Fruit fly (Drosophila melanogaster): Measurements from ENCODE around the gene mtd.

DNA sequence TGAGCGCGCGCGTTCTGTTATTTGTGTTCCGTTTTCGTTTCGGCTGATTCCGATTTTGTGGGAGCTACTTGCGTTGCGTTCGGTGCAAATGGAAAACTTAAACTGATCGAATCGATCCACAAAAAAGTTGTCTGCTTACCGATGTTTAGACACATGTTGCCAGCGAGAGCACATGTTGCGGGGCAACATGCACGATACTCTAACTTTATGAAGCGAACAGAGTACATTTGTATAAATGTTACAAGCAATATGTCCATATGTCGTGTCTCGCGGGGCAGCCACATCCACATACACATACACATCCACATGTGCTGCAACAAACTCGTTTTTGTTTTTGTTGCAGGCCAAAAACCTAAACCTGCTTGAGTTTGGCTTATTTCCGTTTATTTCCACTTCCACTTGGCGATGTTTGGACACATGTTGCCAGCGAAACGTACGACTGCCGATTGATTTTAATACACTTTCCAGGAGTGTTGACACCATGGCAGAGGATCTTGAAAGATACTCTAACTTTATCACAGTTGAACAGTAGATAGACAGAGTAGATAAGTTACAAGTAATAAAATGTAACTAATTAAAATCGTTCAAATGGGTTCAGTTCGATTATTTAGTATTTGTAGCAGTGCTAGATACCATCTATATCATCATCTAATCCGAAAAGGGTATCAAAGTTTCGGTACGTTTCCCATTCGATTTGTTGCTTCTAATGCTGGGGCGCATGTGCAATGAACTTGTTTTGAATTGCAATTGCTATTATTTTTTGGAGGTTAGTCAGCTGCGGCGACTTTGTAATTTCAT lies 26.3 kb downstream of the mtd start:
- TF ChIP-seq CG7928 (GFP tag; optimal IDR thresholded peaks at IDR 0.05) (no peak), da (GFP tag; optimal IDR thresholded peaks at IDR 0.05) (no peak)

All from whole organism, embryonic.